Fruit fly (Drosophila melanogaster): ENCODE results near the gene msd5.

msd5 gene

dm6 chr3L:1378862-1379543 lies 46.1 kb upstream of the msd5 start (continued):
- TF ChIP-seq CG3847 (GFP tag; IDR thresholded peaks at IDR 0.05) = peak; percentile 21; the same call in 1 of the 2 replicates
- peak; percentile 45 for TF ChIP-seq nom (GFP tag; optimal IDR thresholded peaks at IDR 0.05)
- TF ChIP-seq CG12299 (tag; optimal IDR thresholded peaks at IDR 0.05) = no peak
- TF ChIP-seq Sry-δ (GFP tag; optimal IDR thresholded peaks at IDR 0.05) = no peak
- peak; percentile 53 for TF ChIP-seq CG13775 (GFP tag; optimal IDR thresholded peaks at IDR 0.05)
- TF ChIP-seq Optix (GFP tag; IDR thresholded peaks at IDR 0.05) = peak; percentile 57; the same call in 1 of the 3 replicates
- TF ChIP-seq Dbx (GFP tag; IDR thresholded peaks at IDR 0.05) = no peak
- no peak for TF ChIP-seq Neu2 (GFP tag; optimal IDR thresholded peaks at IDR 0.05; ENCODE audit: borderline replicate concordance)
- TF ChIP-seq HLH54F (GFP tag; optimal IDR thresholded peaks at IDR 0.05) = no peak
- no peak for TF ChIP-seq CG31365 (tag; optimal IDR thresholded peaks at IDR 0.05)
- TF ChIP-seq dmrt11E (tag; optimal IDR thresholded peaks at IDR 0.05) = peak; percentile 83
- TF ChIP-seq CG4730 (GFP tag; IDR thresholded peaks at IDR 0.05) = peak; percentile 32; the same call in 1 of the 2 replicates
- peak; percentile 40 for TF ChIP-seq CG32532 (GFP tag; IDR thresholded peaks at IDR 0.05)
- TF ChIP-seq CG6254 (GFP tag; optimal IDR thresholded peaks at IDR 0.05) = peak; percentile 76
- TF ChIP-seq Deaf1 (tag; optimal IDR thresholded peaks at IDR 0.05) = no peak
- peak; percentile 72 for TF ChIP-seq CG10959 (GFP tag; IDR thresholded peaks at IDR 0.05)
- TF ChIP-seq CG7745 (tag; optimal IDR thresholded peaks at IDR 0.05) = no peak
- no peak for TF ChIP-seq wek (GFP tag; optimal IDR thresholded peaks at IDR 0.05)
- peak; percentile 26 to 39 for TF ChIP-seq Pdp1 (GFP tag; optimal IDR thresholded peaks at IDR 0.05)
- TF ChIP-seq CG13123 (GFP tag; optimal IDR thresholded peaks at IDR 0.05) = no peak
- TF ChIP-seq sima (GFP tag; optimal IDR thresholded peaks at IDR 0.05) = no peak
- no peak for TF ChIP-seq CG14050 (GFP tag; IDR thresholded peaks at IDR 0.05)
- TF ChIP-seq Antp (GFP tag; optimal IDR thresholded peaks at IDR 0.05) = no peak
- TF ChIP-seq Hmr (GFP tag; optimal IDR thresholded peaks at IDR 0.05) = peak; percentile 51
- no peak for TF ChIP-seq CG13287 (GFP tag; IDR thresholded peaks at IDR 0.05; ENCODE audit: partially characterized antibody)
- TF ChIP-seq luna (GFP tag; optimal IDR thresholded peaks at IDR 0.05) = no peak
- TF ChIP-seq CG2202 (tag; optimal IDR thresholded peaks at IDR 0.05) = peak; percentile 51
- no peak for TF ChIP-seq oc (tag; optimal IDR thresholded peaks at IDR 0.05)
- no peak for TF ChIP-seq CG17186 (GFP tag; optimal IDR thresholded peaks at IDR 0.05)
- TF ChIP-seq Drgx (GFP tag; IDR thresholded peaks at IDR 0.05) = peak; percentile 92
- TF ChIP-seq CG3726 (GFP tag; IDR thresholded peaks at IDR 0.05) = peak; percentile 75; the same call in 2 of the 3 replicates
- peak; percentile 65; the same call in 1 of the 2 replicates for TF ChIP-seq chm (GFP tag; IDR thresholded peaks at IDR 0.05)
- TF ChIP-seq bowl (GFP tag; IDR thresholded peaks at IDR 0.05) = 0 out of 2 replicates have a peak, but pooled peaks have one; percentile 9
- TF ChIP-seq sc (optimal IDR thresholded peaks at IDR 0.05) = no peak
- peak; percentile 52 for TF ChIP-seq sc (GFP tag; optimal IDR thresholded peaks at IDR 0.05)
- TF ChIP-seq CG11085 (GFP tag; IDR thresholded peaks at IDR 0.05) = no peak
- TF ChIP-seq CG17359 (tag; optimal IDR thresholded peaks at IDR 0.05) = peak; percentile 60
- no peak for TF ChIP-seq CG6683 (GFP tag; optimal IDR thresholded peaks at IDR 0.05)
- TF ChIP-seq CG10366 (GFP tag; IDR thresholded peaks at IDR 0.05) = peak; percentile 59
- no peak for TF ChIP-seq salm (tag; optimal IDR thresholded peaks at IDR 0.05)
- TF ChIP-seq CG11398 (GFP tag; optimal IDR thresholded peaks at IDR 0.05) = no peak
- no peak for TF ChIP-seq mirr (GFP tag; optimal IDR thresholded peaks at IDR 0.05)
- no peak for TF ChIP-seq h (optimal IDR thresholded peaks at IDR 0.05)
- TF ChIP-seq Hmx (GFP tag; optimal IDR thresholded peaks at IDR 0.05) = no peak
- TF ChIP-seq CkIIα-i1 (GFP tag; IDR thresholded peaks at IDR 0.05) = no peak
- TF ChIP-seq zf30C (GFP tag; optimal IDR thresholded peaks at IDR 0.05) = peak; percentile 38
- TF ChIP-seq Ssrp (tag; optimal IDR thresholded peaks at IDR 0.05) = peak; percentile 67
- TF ChIP-seq zfh1 (GFP tag; IDR thresholded peaks at IDR 0.05) = peak; percentile 82
- peak; percentile 40 for TF ChIP-seq CG15696 (tag; optimal IDR thresholded peaks at IDR 0.05)
- TF ChIP-seq row (GFP tag; IDR thresholded peaks at IDR 0.05) = peak; percentile 76

All from whole organism, embryonic.